Worm (Caenorhabditis elegans) whole organism, L4 larva: ENCODE results near the gene mnp-1.
A peak's percentile ranks its signal among the peaks of the same experiment; 100 is the strongest.
"Not testable (repeated sequence)": the region's sequence is repeated elsewhere in the genome, so short reads cannot be mapped to it uniquely, and the experiment has no call there.

Experiments
- F10B5.3 ChIP-seq: sonication (generic microtip); optimal IDR thresholded peaks from 2 replicates; lab custom pipeline; 2016; ENCODE audit warnings: mild to moderate bottlenecking, missing genetic modification characterization, missing compliant biosample characterization
- F37D6.2 ChIP-seq: sonication (generic microtip); optimal IDR thresholded peaks from 2 replicates; lab custom pipeline; 2016; ENCODE audit warnings: mild to moderate bottlenecking, missing genetic modification characterization, missing compliant biosample characterization
- F49E8.2 ChIP-seq: sonication (generic microtip); optimal IDR thresholded peaks from 2 replicates; lab custom pipeline; 2016; ENCODE audit warnings: missing compliant biosample characterization, mild to moderate bottlenecking, missing genetic modification characterization, borderline replicate concordance
- T26A8.4 ChIP-seq: fragments of 200-800 bp; sonication (Bioruptor generic); IDR thresholded peaks from 2 replicates; pipeline ENCODE4 v1.3.6; 2022; ENCODE audit warnings: missing genetic modification characterization, missing compliant biosample characterization
- Y48G9A.11 ChIP-seq: fragments of 200-800 bp; sonication (Bioruptor generic); IDR thresholded peaks from 2 replicates; pipeline ENCODE4 v1.3.6; 2022; ENCODE audit warnings: missing genetic modification reagents, missing genetic modification characterization, missing compliant biosample characterization
- arid-1 ChIP-seq: fragments of 200-800 bp; sonication (Bioruptor generic); conservative IDR thresholded peaks from 2 replicates; pipeline ENCODE4 v1.3.6; 2022; ENCODE audit warnings: missing genetic modification reagents, missing genetic modification characterization, missing compliant biosample characterization
- ceh-20 ChIP-seq: fragments of 200-800 bp; sonication (Bioruptor generic); IDR thresholded peaks from 2 replicates; pipeline ENCODE4 v1.3.6; 2022; ENCODE audit warnings: missing genetic modification reagents, missing genetic modification characterization, missing compliant biosample characterization
- ceh-44 ChIP-seq: fragments of 200-800 bp; sonication (Bioruptor generic); IDR thresholded peaks from 2 replicates; pipeline ENCODE4 v1.3.6; 2022; ENCODE audit warnings: missing genetic modification reagents, missing genetic modification characterization, missing compliant biosample characterization
- ctbp-1 ChIP-seq: fragments of 200-800 bp; sonication (Bioruptor generic); IDR thresholded peaks from 2 replicates; pipeline ENCODE4 v1.3.6; 2022; ENCODE audit warnings: missing genetic modification reagents, missing genetic modification characterization, missing compliant biosample characterization
- dmd-6 ChIP-seq: fragments of 200-800 bp; sonication (Bioruptor generic); IDR thresholded peaks from 2 replicates; pipeline ENCODE4 v1.3.6; 2022; ENCODE audit warnings: missing genetic modification reagents, missing genetic modification characterization, missing compliant biosample characterization
- dmd-9 ChIP-seq: fragments of 200-800 bp; sonication (Bioruptor generic); IDR thresholded peaks from 2 replicates; pipeline ENCODE4 v1.3.6; 2022; ENCODE audit warnings: missing genetic modification reagents, missing genetic modification characterization, missing compliant biosample characterization
- duxl-1 ChIP-seq: sonication (generic microtip); optimal IDR thresholded peaks from 2 replicates; lab custom pipeline; 2016; ENCODE audit warnings: mild to moderate bottlenecking, missing genetic modification characterization, moderate library complexity, missing compliant biosample characterization; ENCODE audit not compliant: poor library complexity
- egl-43 ChIP-seq: fragments of 200-800 bp; sonication (Bioruptor generic); IDR thresholded peaks from 2 replicates; pipeline ENCODE4 v1.3.6; 2022; ENCODE audit warnings: missing genetic modification reagents, missing genetic modification characterization, missing compliant biosample characterization
- fkh-10 ChIP-seq: fragments of 150-350 bp; optimal IDR thresholded peaks from 2 replicates; lab custom pipeline; 2014; ENCODE audit warnings: missing biosample characterization, missing genetic modification reagents, missing genetic modification characterization
- gei-8 ChIP-seq: fragments of 200-800 bp; sonication (Bioruptor generic); optimal IDR thresholded peaks from 2 replicates; lab custom pipeline; 2018; ENCODE audit warnings: mild to moderate bottlenecking, missing genetic modification characterization, missing compliant biosample characterization
- hif-1 ChIP-seq, 2 experiments: sonication (generic microtip); optimal IDR thresholded peaks; 2 replicates each; lab custom pipeline; 2016 to 2017; ENCODE audit warnings: missing compliant biosample characterization in 2 of 2, missing genetic modification characterization in 2 of 2, missing genetic modification reagents in 2 of 2, missing genotype in 2 of 2, mild to moderate bottlenecking in 1 of 2
- hlh-11 ChIP-seq: fragments of 200-800 bp; sonication (Bioruptor generic); optimal IDR thresholded peaks from 2 replicates; lab custom pipeline; 2018; ENCODE audit warnings: mild to moderate bottlenecking, missing genetic modification characterization, missing compliant biosample characterization
- hlh-30 ChIP-seq: sonication (generic microtip); optimal IDR thresholded peaks from 2 replicates; lab custom pipeline; 2017; ENCODE audit warnings: antibody characterized with exemption, mild to moderate bottlenecking, missing genetic modification characterization, missing compliant biosample characterization; ENCODE audit not compliant: insufficient read depth
- lim-7 ChIP-seq: fragments of 200-800 bp; sonication (Bioruptor generic); IDR thresholded peaks from 2 replicates; pipeline ENCODE4 v1.3.6; 2022; ENCODE audit warnings: missing genetic modification characterization, missing compliant biosample characterization
- lin-1 ChIP-seq: fragments of 200-800 bp; sonication (Bioruptor generic); IDR thresholded peaks from 2 replicates; pipeline ENCODE4 v1.3.6; 2022; ENCODE audit warnings: missing genetic modification reagents, missing genetic modification characterization, missing compliant biosample characterization
- lin-13 ChIP-seq: fragments of 150-350 bp; optimal IDR thresholded peaks from 2 replicates; lab custom pipeline; 2014; ENCODE audit warnings: missing biosample characterization, missing genetic modification reagents, missing genetic modification characterization
- lin-38 ChIP-seq: fragments of 200-800 bp; sonication (Bioruptor generic); IDR thresholded peaks from 2 replicates; pipeline ENCODE4 v1.3.6; 2022; ENCODE audit warnings: missing genetic modification reagents, missing genetic modification characterization, missing compliant biosample characterization
- lir-3 ChIP-seq: sonication (generic microtip); optimal IDR thresholded peaks from 2 replicates; lab custom pipeline; 2016; ENCODE audit warnings: mild to moderate bottlenecking, missing genetic modification characterization, missing compliant biosample characterization
- madf-5 ChIP-seq, 2 experiments: fragments of 200-800 bp; sonication (Bioruptor generic); IDR thresholded peaks; 2 replicates each; pipeline ENCODE4 v1.3.6; 2022; ENCODE audit warnings: missing compliant biosample characterization in 2 of 2, missing genetic modification characterization in 2 of 2
- mep-1 ChIP-seq: fragments of 150-350 bp; sonication (generic microtip); optimal IDR thresholded peaks from 3 replicates; lab custom pipeline; 2014; ENCODE audit warnings: missing biosample characterization, missing genetic modification characterization
- nhr-102 ChIP-seq: sonication (generic microtip); optimal IDR thresholded peaks from 2 replicates; lab custom pipeline; 2016; ENCODE audit warnings: mild to moderate bottlenecking, missing genetic modification characterization, moderate library complexity, missing compliant biosample characterization
- nhr-25 ChIP-seq: sonication (generic microtip); optimal IDR thresholded peaks from 2 replicates; lab custom pipeline; 2017; ENCODE audit warnings: missing genetic modification characterization, mild to moderate bottlenecking, missing compliant biosample characterization, antibody characterized with exemption, moderate library complexity, borderline replicate concordance; ENCODE audit not compliant: insufficient read depth
- nhr-41 ChIP-seq: fragments of 200-800 bp; sonication (Bioruptor generic); IDR thresholded peaks from 2 replicates; pipeline ENCODE4 v1.3.6; 2022; ENCODE audit warnings: missing genetic modification reagents, missing genetic modification characterization, missing compliant biosample characterization
- nhr-42 ChIP-seq: fragments of 200-800 bp; sonication (Bioruptor generic); IDR thresholded peaks from 2 replicates; pipeline ENCODE4 v1.3.6; 2022; ENCODE audit warnings: missing genetic modification characterization, missing compliant biosample characterization
- pha-4 ChIP-seq, 2 experiments: fragments of 150-350 bp in 1 of 2; fragments of 200-800 bp in 1 of 2; sonication (Bioruptor generic) in 1 of 2; IDR thresholded peaks in 1 of 2; optimal IDR thresholded peaks in 1 of 2; 2 replicates each; pipeline versions ENCODE4 v1.3.6 to Lab custom; 2014 to 2022; ENCODE audit warnings: missing genetic modification characterization in 2 of 2, missing genetic modification reagents in 2 of 2, missing biosample characterization in 1 of 2, missing compliant biosample characterization in 1 of 2
- php-3 ChIP-seq: fragments of 200-800 bp; sonication (Bioruptor generic); IDR thresholded peaks from 2 replicates; pipeline ENCODE4 v1.3.6; 2022; ENCODE audit warnings: missing genetic modification reagents, missing genetic modification characterization, missing compliant biosample characterization
- pqm-1 ChIP-seq: sonication (generic microtip); optimal IDR thresholded peaks from 2 replicates; lab custom pipeline; 2017; ENCODE audit warnings: missing biosample characterization, missing genetic modification characterization
- rbr-2 ChIP-seq: sonication (generic microtip); optimal IDR thresholded peaks from 2 replicates; lab custom pipeline; 2016; ENCODE audit warnings: missing genotype, missing genetic modification characterization, missing compliant biosample characterization
- set-16 ChIP-seq: fragments of 200-800 bp; sonication (Bioruptor generic); IDR thresholded peaks from 2 replicates; pipeline ENCODE4 v1.3.6; 2022; ENCODE audit warnings: missing genetic modification reagents, missing genetic modification characterization, missing compliant biosample characterization
- snpc-1.2 ChIP-seq: fragments of 200-800 bp; sonication (Bioruptor generic); IDR thresholded peaks from 2 replicates; pipeline ENCODE4 v1.3.6; 2022; ENCODE audit warnings: missing genetic modification reagents, missing genetic modification characterization, missing compliant biosample characterization
- spr-1 ChIP-seq: sonication (generic microtip); optimal IDR thresholded peaks from 2 replicates; lab custom pipeline; 2016; ENCODE audit warnings: mild to moderate bottlenecking, missing genetic modification characterization, missing compliant biosample characterization
- tra-1 ChIP-seq: fragments of 200-800 bp; sonication (Bioruptor generic); IDR thresholded peaks from 2 replicates; pipeline ENCODE4 v1.3.6; 2022; ENCODE audit warnings: missing genetic modification reagents, missing genetic modification characterization, missing compliant biosample characterization
- unc-62 ChIP-seq, 3 experiments: fragments of 150-350 bp in 1 of 3; sonication (generic microtip); optimal IDR thresholded peaks in 2 of 3; peaks in 1 of 3; 1 replicate in 1 of 3; 2 replicates in 2 of 3; lab custom pipeline; 2014 to 2017; ENCODE audit warnings: missing biosample characterization in 3 of 3, missing genetic modification characterization in 3 of 3, missing genetic modification reagents in 3 of 3, missing genotype in 1 of 3
- vab-7 ChIP-seq: fragments of 200-800 bp; sonication (Bioruptor generic); IDR thresholded peaks from 2 replicates; pipeline ENCODE4 v1.3.6; 2022; ENCODE audit warnings: missing genetic modification reagents, missing genetic modification characterization, missing compliant biosample characterization
- zfp-3 ChIP-seq: fragments of 200-800 bp; sonication (Bioruptor generic); conservative IDR thresholded peaks from 2 replicates; pipeline ENCODE4 v1.3.6; 2022; ENCODE audit warnings: missing genetic modification reagents, missing genetic modification characterization, missing compliant biosample characterization
- zip-11 ChIP-seq: fragments of 200-800 bp; sonication (Bioruptor generic); IDR thresholded peaks from 2 replicates; pipeline ENCODE4 v1.3.6; 2022; ENCODE audit warnings: missing genetic modification characterization, missing compliant biosample characterization

Gene mnp-1

ce11 chrIII:4378600-4379293 is 22.4 kb downstream of the mnp-1 start (continued):
- TF ChIP-seq nhr-25 (peak; percentile 79), dmd-6 (GFP tag; lab: Robert Waterston, UW) (peak; percentile 63), tra-1 (GFP tag; lab: Robert Waterston, UW) (peak; percentile 64), F10B5.3 (tag; lab: Kevin White, UChicago) (peak; percentile 68), vab-7 (GFP tag; lab: Robert Waterston, UW) (0 out of 2 replicates have a peak, but pooled peaks have one; percentile 43), pqm-1 (tag; lab: Kevin White, UChicago) (peak; percentile 70), spr-1 (tag; lab: Kevin White, UChicago) (peak; percentile 77), madf-5 (GFP tag; IDR thresholded peaks at IDR 0.05; lab: Robert Waterston, UW) (peak; percentile 46 to 62; a peak in 1 of 4 replicates), rbr-2 (tag; lab: Kevin White, UChicago) (peak; percentile 69), php-3 (GFP tag; lab: Robert Waterston, UW) (peak; percentile 48), nhr-42 (GFP tag; lab: Robert Waterston, UW) (peak; percentile 68), lim-7 (GFP tag; lab: Robert Waterston, UW) (peak; percentile 65), ceh-20 (GFP tag; lab: Robert Waterston, UW) (peak; percentile 73), Y48G9A.11 (GFP tag; lab: Robert Waterston, UW) (0 out of 2 replicates have a peak, but pooled peaks have one; percentile 7), ceh-44 (GFP tag; lab: Robert Waterston, UW) (peak; percentile 37; the same call in 1 of the 2 replicates), gei-8 (GFP tag; lab: Kevin White, UChicago) (peak; percentile 41), snpc-1.2 (GFP tag; lab: Robert Waterston, UW) (peak; percentile 30; the same call in 1 of the 2 replicates), T26A8.4 (GFP tag; lab: Robert Waterston, UW) (peak; percentile 89), hlh-11 (tag; lab: Kevin White, UChicago) (peak; percentile 78), mep-1 (peak; percentile 72), hif-1 (tag; optimal IDR thresholded peaks at IDR 0.05; lab: Kevin White, UChicago) (peak in 1 of 2 experiments; percentile 54), arid-1 (GFP tag; lab: Robert Waterston, UW) (peak; percentile 68), zip-11 (GFP tag; lab: Robert Waterston, UW) (peak; percentile 46; the same call in 1 of the 2 replicates), F37D6.2 (peak; percentile 34), ctbp-1 (GFP tag; lab: Robert Waterston, UW) (peak; percentile 69), unc-62 (GFP tag; optimal IDR thresholded peaks at IDR 0.05 in 1 of 2; lab: Kevin White, UChicago) (peak in 1 of 2 experiments; percentile 66), fkh-10 (GFP tag; lab: Kevin White, UChicago) (peak; percentile 4), lin-1 (GFP tag; lab: Robert Waterston, UW) (peak; percentile 63), lin-38 (GFP tag; lab: Robert Waterston, UW) (peak; percentile 72), pha-4 (GFP tag; IDR thresholded peaks at IDR 0.05; lab: Robert Waterston, UW) (peak; percentile 82), dmd-9 (GFP tag; lab: Robert Waterston, UW) (0 out of 2 replicates have a peak, but pooled peaks have one; percentile 30), set-16 (GFP tag; lab: Robert Waterston, UW) (peak; percentile 91), nhr-102 (tag; lab: Kevin White, UChicago) (peak; percentile 61), lin-13 (GFP tag; lab: Kevin White, UChicago) (peak; percentile 38), egl-43 (GFP tag; lab: Robert Waterston, UW) (peak; percentile 79), zfp-3 (0 out of 2 replicates have a peak, but pooled peaks have one; percentile 34), hlh-30 (tag; lab: Kevin White, UChicago) (peak; percentile 34), nhr-41 (peak; percentile 78), F49E8.2 (peak; percentile 2), duxl-1 (tag; lab: Kevin White, UChicago) (peak; percentile 79), lir-3 (tag; lab: Kevin White, UChicago) (peak; percentile 75)
- TF ChIP-seq unc-62, pha-4 (tag; optimal IDR thresholded peaks at IDR 0.05; lab: Kevin White, UChicago): not testable (repeated sequence)
